Fruit fly (Drosophila melanogaster) Kc167 (cell line): ENCODE measurements around the gene Nup205.

Experiments used
- h ChIP-seq: fragments of >200 bp; optimal IDR thresholded peaks from 3 replicates; lab custom pipeline; 2018; ENCODE audit warnings: missing external identifiers
- insv ChIP-seq: fragments of >200 bp; optimal IDR thresholded peaks from 3 replicates; lab custom pipeline; 2018; ENCODE audit warnings: missing external identifiers
- psq ChIP-seq: fragments of >200 bp; optimal IDR thresholded peaks from 2 replicates; lab custom pipeline; 2017; ENCODE audit warnings: missing external identifiers

DNA sequence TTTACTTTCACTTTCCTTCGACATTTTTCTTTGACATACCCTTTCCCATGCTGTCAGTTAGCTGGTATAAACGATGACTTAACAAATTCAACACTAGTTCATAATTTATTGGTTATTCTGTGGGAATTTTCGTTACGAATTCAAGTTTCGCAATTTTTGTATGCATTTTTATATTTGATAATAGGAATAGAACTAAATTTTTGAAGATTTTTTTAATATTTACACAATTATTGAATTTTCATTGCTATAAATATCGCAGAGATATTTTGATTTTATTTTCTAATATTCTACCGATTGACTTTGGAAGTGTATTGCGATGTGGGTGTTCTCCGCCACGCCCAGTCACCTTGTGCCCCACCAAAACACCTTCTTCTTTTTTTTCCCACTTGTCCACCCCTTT lies 45.9 kb upstream of the Nup205 start:
- TF ChIP-seq h (lab: Kevin White, UChicago), result no peak
- no peak for TF ChIP-seq psq (lab: Kevin White, UChicago)
- TF ChIP-seq insv (lab: Kevin White, UChicago), result no peak
